ENCODE assay signal across 5 worm cellular contexts in genomic region chrV:13049149-13049610, ce11.
TF ChIP-seq lines count a peak whose summit lies in the region.

W07G4.8 (minus strand) TSS chrV:13049560.

TF ChIP-seq in whole organism, L1 larva, 84 proteins besides CTCF, POLR2A, EP300 and RAD21:
- TF ChIP-seq elt-2 (tag; optimal IDR thresholded peaks at IDR 0.05; lab: Kevin White, UChicago): peak; percentile 10
- TF ChIP-seq pax-3 (tag; optimal IDR thresholded peaks at IDR 0.05; lab: Kevin White, UChicago): peak; percentile 27
- no peak for TF ChIP-seq efl-3 (GFP tag; optimal IDR thresholded peaks at IDR 0.05; lab: Kevin White, UChicago)
- peak in 1 of 2 experiments; percentile 25 for TF ChIP-seq lin-35 (GFP tag; optimal IDR thresholded peaks at IDR 0.05; lab: Kevin White, UChicago)
- no peak for TF ChIP-seq efl-1 (optimal IDR thresholded peaks at IDR 0.05; lab: Kevin White, UChicago)
- peak in 1 of 2 experiments; percentile 29 for TF ChIP-seq efl-1 (GFP tag; optimal IDR thresholded peaks at IDR 0.05 in 1 of 2; lab: Kevin White, UChicago)
- peak; percentile 52 for TF ChIP-seq aly-2 (tag; optimal IDR thresholded peaks at IDR 0.05; lab: Kevin White, UChicago)

TF ChIP-seq in whole organism, L2 larva, 48 proteins besides CTCF, POLR2A, EP300 and RAD21:
- TF ChIP-seq ztf-11 (tag; optimal IDR thresholded peaks at IDR 0.05; lab: Kevin White, UChicago) (no peak), sma-9 (GFP tag; optimal IDR thresholded peaks at IDR 0.05; lab: Kevin White, UChicago) (peak; percentile 50), sma-9 (tag; optimal IDR thresholded peaks at IDR 0.05; lab: Kevin White, UChicago) (no peak), gmeb-1 (tag; optimal IDR thresholded peaks at IDR 0.05; lab: Kevin White, UChicago) (peak; percentile 10), elt-3 (tag; optimal IDR thresholded peaks at IDR 0.05; lab: Kevin White, UChicago) (no peak), ZK546.5 (tag; optimal IDR thresholded peaks at IDR 0.05; lab: Kevin White, UChicago) (no peak), nhr-11 (tag; optimal IDR thresholded peaks at IDR 0.05; lab: Kevin White, UChicago) (no peak), fos-1 (tag; optimal IDR thresholded peaks at IDR 0.05; lab: Kevin White, UChicago) (peak; percentile 62), lsy-2 (tag; optimal IDR thresholded peaks at IDR 0.05; lab: Kevin White, UChicago) (no peak), C34F6.9 (tag; optimal IDR thresholded peaks at IDR 0.05; lab: Kevin White, UChicago) (no peak)

TF ChIP-seq in whole organism, L3 larva, 47 proteins besides CTCF, POLR2A, EP300 and RAD21:
- no peak for TF ChIP-seq nhr-11 (tag; optimal IDR thresholded peaks at IDR 0.05; lab: Kevin White, UChicago)
- no peak for TF ChIP-seq unc-39 (tag; optimal IDR thresholded peaks at IDR 0.05; lab: Kevin White, UChicago)
- peak; percentile 41 for TF ChIP-seq pha-4 (tag; optimal IDR thresholded peaks at IDR 0.05; lab: Kevin White, UChicago)
- TF ChIP-seq ztf-11 (tag; optimal IDR thresholded peaks at IDR 0.05; lab: Kevin White, UChicago): no peak
- peak; percentile 78 for TF ChIP-seq pqm-1 (tag; optimal IDR thresholded peaks at IDR 0.05; lab: Kevin White, UChicago)
- TF ChIP-seq snpc-4 (tag; optimal IDR thresholded peaks at IDR 0.05; lab: Kevin White, UChicago): no peak
- TF ChIP-seq ztf-4 (tag; optimal IDR thresholded peaks at IDR 0.05; lab: Kevin White, UChicago): no peak
- no peak for TF ChIP-seq tbx-2 (tag; optimal IDR thresholded peaks at IDR 0.05; lab: Kevin White, UChicago)
- TF ChIP-seq nhr-23 (tag; optimal IDR thresholded peaks at IDR 0.05; lab: Kevin White, UChicago): no peak
- TF ChIP-seq lin-15B (tag; optimal IDR thresholded peaks at IDR 0.05; lab: Kevin White, UChicago): no peak
- TF ChIP-seq ceh-28 (tag; optimal IDR thresholded peaks at IDR 0.05; lab: Kevin White, UChicago): no peak
- TF ChIP-seq elt-2 (tag; optimal IDR thresholded peaks at IDR 0.05; lab: Kevin White, UChicago): peak; percentile 80
- no peak for TF ChIP-seq nhr-76 (tag; optimal IDR thresholded peaks at IDR 0.05; lab: Kevin White, UChicago)
- no peak for TF ChIP-seq ama-1 (optimal IDR thresholded peaks at IDR 0.05; lab: Kevin White, UChicago)
- TF ChIP-seq mml-1 (tag; optimal IDR thresholded peaks at IDR 0.05; lab: Kevin White, UChicago): no peak

TF ChIP-seq in whole organism, L4 larva, 104 proteins besides CTCF, POLR2A, EP300 and RAD21:
- TF ChIP-seq mep-1 (tag; optimal IDR thresholded peaks at IDR 0.05; lab: Kevin White, UChicago) (peak; percentile 30), dve-1 (tag; optimal IDR thresholded peaks at IDR 0.05; lab: Kevin White, UChicago; ENCODE audit: insufficient read depth) (peak; percentile 67), hmg-1.1 (GFP tag; IDR thresholded peaks at IDR 0.05; lab: Robert Waterston, UW) (no peak), pqm-1 (tag; optimal IDR thresholded peaks at IDR 0.05; lab: Kevin White, UChicago) (peak; percentile 62), nhr-28 (tag; optimal IDR thresholded peaks at IDR 0.05; lab: Kevin White, UChicago) (peak; percentile 79), mdt-29 (GFP tag; IDR thresholded peaks at IDR 0.05; lab: Robert Waterston, UW) (no peak), dmd-6 (GFP tag; IDR thresholded peaks at IDR 0.05; lab: Robert Waterston, UW) (peak; percentile 60), daf-19 (GFP tag; conservative IDR thresholded peaks at IDR 0.05; lab: Robert Waterston, UW) (no peak), daf-16 (GFP tag; optimal IDR thresholded peaks at IDR 0.05; lab: Kevin White, UChicago) (no peak), daf-16 (tag; optimal IDR thresholded peaks at IDR 0.05; lab: Kevin White, UChicago) (peak; percentile 85), ama-1 (optimal IDR thresholded peaks at IDR 0.05; lab: Kevin White, UChicago) (peak; percentile 73), hlh-11 (tag; optimal IDR thresholded peaks at IDR 0.05; lab: Kevin White, UChicago) (peak; percentile 76), tra-1 (GFP tag; IDR thresholded peaks at IDR 0.05; lab: Robert Waterston, UW) (0 out of 2 replicates have a peak, but pooled peaks have one; percentile 32), unc-62 (GFP tag; optimal IDR thresholded peaks at IDR 0.05 in 1 of 2; lab: Kevin White, UChicago) (peak in 1 of 2 experiments; percentile 71), unc-62 (tag; optimal IDR thresholded peaks at IDR 0.05; lab: Kevin White, UChicago) (no peak), daf-12 (tag; optimal IDR thresholded peaks at IDR 0.05; lab: Kevin White, UChicago) (no peak), dmd-9 (GFP tag; IDR thresholded peaks at IDR 0.05; lab: Robert Waterston, UW) (no peak), nhr-77 (tag; optimal IDR thresholded peaks at IDR 0.05; lab: Kevin White, UChicago) (peak; percentile 38)

TF ChIP-seq in whole organism, young adult, 124 proteins besides CTCF, POLR2A, EP300 and RAD21:
- TF ChIP-seq nhr-120 (GFP tag; IDR thresholded peaks at IDR 0.05; lab: Robert Waterston, UW): no peak
- TF ChIP-seq nhr-80 (tag; optimal IDR thresholded peaks at IDR 0.05; lab: Kevin White, UChicago): peak; percentile 83
- peak; percentile 26 for TF ChIP-seq ZK185.1 (tag; optimal IDR thresholded peaks at IDR 0.05; lab: Kevin White, UChicago; ENCODE audit: poor library complexity, severe bottlenecking)
